Worm (Caenorhabditis elegans): ENCODE data around the gene ptr-9.

DNA sequence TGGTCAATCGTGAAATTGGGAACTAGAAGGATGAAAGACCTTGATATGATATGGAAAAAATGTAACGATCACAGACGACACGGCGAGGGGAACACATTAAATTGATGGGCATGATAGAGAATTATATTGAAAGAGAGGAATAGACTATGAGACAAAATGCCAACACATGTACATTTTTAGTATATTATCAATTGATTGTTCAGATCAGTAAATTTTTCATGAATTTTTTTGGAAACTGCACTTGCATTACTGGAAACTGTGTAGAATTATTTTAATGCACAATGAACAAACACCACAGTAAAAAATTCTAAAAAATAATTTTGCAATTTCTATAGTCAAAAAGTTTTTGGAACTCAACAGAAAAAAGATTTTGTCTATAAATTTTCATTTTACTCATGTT lies 11.8 kb upstream of the ptr-9 start:
- no peak for TF ChIP-seq elt-2 (tag; optimal IDR thresholded peaks at IDR 0.05)
- no peak for TF ChIP-seq ceh-30 (tag; optimal IDR thresholded peaks at IDR 0.05)
- TF ChIP-seq pha-4 (tag; optimal IDR thresholded peaks at IDR 0.05), result no peak
